2 fruit fly cellular contexts compared by ENCODE assay signal in the genomic region with DNA sequence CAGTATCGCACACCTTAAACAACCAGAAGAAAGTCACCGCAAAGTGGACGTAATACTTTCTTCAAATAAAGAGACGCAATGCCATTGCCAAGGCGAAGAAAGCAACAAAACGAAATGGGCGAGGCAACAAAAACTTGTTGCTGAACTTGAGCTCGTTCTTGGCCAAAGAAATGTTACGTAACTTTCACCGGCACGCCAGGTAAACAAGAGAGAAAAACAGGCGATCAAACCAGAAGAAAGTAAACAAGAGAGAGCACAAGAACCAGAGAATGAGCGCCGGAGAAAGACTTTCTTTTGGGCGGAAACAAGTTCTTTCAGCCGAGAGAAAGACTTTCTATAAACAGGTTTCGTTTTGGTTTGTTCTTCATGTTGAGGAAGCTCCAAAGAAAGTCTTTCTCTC.
A peak's percentile ranks its signal among the peaks of the same experiment; 100 is the strongest.
TF ChIP-seq lines count a peak whose summit lies in the region.

No protein-coding gene starts in this region.

TF ChIP-seq in whole organism, embryonic, 481 proteins besides CTCF, POLR2A, EP300 and RAD21 (continued from another document and continues in another):
- no peak for TF ChIP-seq CG1529 (GFP tag; optimal IDR thresholded peaks at IDR 0.05; lab: Kevin White, UChicago)
- no peak for TF ChIP-seq Gug (GFP tag; IDR thresholded peaks at IDR 0.05; lab: Robert Waterston, UW)
- no peak for TF ChIP-seq vnd (GFP tag; IDR thresholded peaks at IDR 0.05; lab: Robert Waterston, UW; ENCODE audit: partially characterized antibody)
- no peak for TF ChIP-seq nerfin-2 (GFP tag; IDR thresholded peaks at IDR 0.05; lab: Robert Waterston, UW; ENCODE audit: partially characterized antibody)
- peak in 1 of 2 experiments; percentile 75 for TF ChIP-seq bsh (GFP tag; optimal IDR thresholded peaks at IDR 0.05; lab: Kevin White, UChicago)
- TF ChIP-seq CG9932 (GFP tag; IDR thresholded peaks at IDR 0.05; lab: Robert Waterston, UW) = no peak
- no peak for TF ChIP-seq CG4424 (GFP tag; optimal IDR thresholded peaks at IDR 0.05; lab: Kevin White, UChicago)
- no peak for TF ChIP-seq cato (GFP tag; optimal IDR thresholded peaks at IDR 0.05; lab: Kevin White, UChicago; ENCODE audit: borderline replicate concordance)
- peak; percentile 45; the same call in 1 of the 2 replicates for TF ChIP-seq chm (GFP tag; IDR thresholded peaks at IDR 0.05; lab: Robert Waterston, UW)
- no peak for TF ChIP-seq Doc2 (GFP tag; IDR thresholded peaks at IDR 0.05; lab: Robert Waterston, UW)
- no peak for TF ChIP-seq sens-2 (GFP tag; IDR thresholded peaks at IDR 0.05; lab: Robert Waterston, UW)
- no peak for TF ChIP-seq CG11247 (GFP tag; IDR thresholded peaks at IDR 0.05; lab: Robert Waterston, UW)
- TF ChIP-seq nom (GFP tag; optimal IDR thresholded peaks at IDR 0.05; lab: Kevin White, UChicago) = no peak
- TF ChIP-seq aop (GFP tag; IDR thresholded peaks at IDR 0.05; lab: Robert Waterston, UW) = no peak
- peak; percentile 22 for TF ChIP-seq CG6254 (GFP tag; optimal IDR thresholded peaks at IDR 0.05; lab: Kevin White, UChicago)
- TF ChIP-seq CG18764 (GFP tag; optimal IDR thresholded peaks at IDR 0.05; lab: Kevin White, UChicago) = no peak
- no peak for TF ChIP-seq CG8924 (tag; optimal IDR thresholded peaks at IDR 0.05; lab: Kevin White, UChicago)
- no peak for TF ChIP-seq CG14965 (GFP tag; optimal IDR thresholded peaks at IDR 0.05; lab: Kevin White, UChicago; ENCODE audit: borderline replicate concordance)
- TF ChIP-seq kay (GFP tag; optimal IDR thresholded peaks at IDR 0.05; lab: Kevin White, UChicago) = no peak
- no peak for TF ChIP-seq Nf-YC (tag; optimal IDR thresholded peaks at IDR 0.05; lab: Kevin White, UChicago)
- TF ChIP-seq CG3281 (GFP tag; optimal IDR thresholded peaks at IDR 0.05; lab: Kevin White, UChicago) = no peak
- no peak for TF ChIP-seq pfk (GFP tag; optimal IDR thresholded peaks at IDR 0.05; lab: Kevin White, UChicago)
- no peak for TF ChIP-seq CG11560 (tag; IDR thresholded peaks at IDR 0.05; lab: Robert Waterston, UW)
- TF ChIP-seq CG10321 (GFP tag; IDR thresholded peaks at IDR 0.05; lab: Robert Waterston, UW) = no peak
- no peak for TF ChIP-seq CG7928 (GFP tag; optimal IDR thresholded peaks at IDR 0.05; lab: Kevin White, UChicago)
- TF ChIP-seq Jarid2 (GFP tag; optimal IDR thresholded peaks at IDR 0.05; lab: Kevin White, UChicago) = no peak
- no peak for TF ChIP-seq CG15073 (GFP tag; optimal IDR thresholded peaks at IDR 0.05; lab: Kevin White, UChicago)
- TF ChIP-seq CG12942 (GFP tag; optimal IDR thresholded peaks at IDR 0.05; lab: Kevin White, UChicago) = no peak
- peak; percentile 8 for TF ChIP-seq Side (GFP tag; optimal IDR thresholded peaks at IDR 0.05; lab: Kevin White, UChicago)
- no peak for TF ChIP-seq CG6175 (GFP tag; IDR thresholded peaks at IDR 0.05; lab: Robert Waterston, UW)
- no peak for TF ChIP-seq CG8089 (GFP tag; optimal IDR thresholded peaks at IDR 0.05; lab: Kevin White, UChicago)
- TF ChIP-seq CG13624 (GFP tag; optimal IDR thresholded peaks at IDR 0.05; lab: Kevin White, UChicago) = no peak
- no peak for TF ChIP-seq NK7.1 (GFP tag; optimal IDR thresholded peaks at IDR 0.05; lab: Kevin White, UChicago)
- TF ChIP-seq Ravus (GFP tag; IDR thresholded peaks at IDR 0.05; lab: Robert Waterston, UW) = no peak
- TF ChIP-seq NC2β (GFP tag; optimal IDR thresholded peaks at IDR 0.05; lab: Kevin White, UChicago) = no peak
- TF ChIP-seq pnt (GFP tag; optimal IDR thresholded peaks at IDR 0.05; lab: Kevin White, UChicago) = no peak
- TF ChIP-seq Stat92E (GFP tag; optimal IDR thresholded peaks at IDR 0.05; lab: Kevin White, UChicago) = no peak
- peak; percentile 58; the same call in 1 of the 2 replicates for TF ChIP-seq Xrp1 (GFP tag; IDR thresholded peaks at IDR 0.05; lab: Robert Waterston, UW)
- TF ChIP-seq Nf-YB (GFP tag; optimal IDR thresholded peaks at IDR 0.05; lab: Kevin White, UChicago) = no peak
- TF ChIP-seq dan (GFP tag; IDR thresholded peaks at IDR 0.05; lab: Robert Waterston, UW) = no peak
- no peak for TF ChIP-seq CG4404 (GFP tag; IDR thresholded peaks at IDR 0.05; lab: Robert Waterston, UW)
- TF ChIP-seq Chrac-16 (GFP tag; optimal IDR thresholded peaks at IDR 0.05; lab: Kevin White, UChicago) = no peak
- TF ChIP-seq CG14014 (GFP tag; IDR thresholded peaks at IDR 0.05; lab: Robert Waterston, UW) = no peak
- TF ChIP-seq Pdp1 (GFP tag; optimal IDR thresholded peaks at IDR 0.05; lab: Kevin White, UChicago) = peak in 1 of 2 experiments; percentile 94
- TF ChIP-seq phol (tag; optimal IDR thresholded peaks at IDR 0.05; lab: Kevin White, UChicago) = no peak
- no peak for TF ChIP-seq CG15011 (GFP tag; optimal IDR thresholded peaks at IDR 0.05; lab: Kevin White, UChicago)
- TF ChIP-seq Spps (tag; optimal IDR thresholded peaks at IDR 0.05; lab: Kevin White, UChicago) = peak; percentile 65
- peak; percentile 17 for TF ChIP-seq ATbp (GFP tag; optimal IDR thresholded peaks at IDR 0.05; lab: Kevin White, UChicago)
- peak; percentile 9 to 39 for TF ChIP-seq Trl (optimal IDR thresholded peaks at IDR 0.05; lab: Kevin White, UChicago)
- TF ChIP-seq Trl (GFP tag; optimal IDR thresholded peaks at IDR 0.05; lab: Kevin White, UChicago) = no peak
- no peak for TF ChIP-seq gro (GFP tag; optimal IDR thresholded peaks at IDR 0.05; lab: Kevin White, UChicago)
- TF ChIP-seq rib (GFP tag; IDR thresholded peaks at IDR 0.05; lab: Robert Waterston, UW) = no peak
- TF ChIP-seq ap (GFP tag; IDR thresholded peaks at IDR 0.05; lab: Robert Waterston, UW) = no peak
- TF ChIP-seq repo (GFP tag; optimal IDR thresholded peaks at IDR 0.05; lab: Kevin White, UChicago) = no peak
- no peak for TF ChIP-seq Fer2 (tag; optimal IDR thresholded peaks at IDR 0.05; lab: Kevin White, UChicago)
- no peak for TF ChIP-seq CG1647 (GFP tag; optimal IDR thresholded peaks at IDR 0.05; lab: Kevin White, UChicago)
- no peak for TF ChIP-seq D19B (GFP tag; optimal IDR thresholded peaks at IDR 0.05; lab: Kevin White, UChicago)
- TF ChIP-seq Dp (GFP tag; optimal IDR thresholded peaks at IDR 0.05; lab: Kevin White, UChicago) = no peak
- TF ChIP-seq amos (GFP tag; IDR thresholded peaks at IDR 0.05; lab: Robert Waterston, UW; ENCODE audit: partially characterized antibody) = no peak
- no peak for TF ChIP-seq crc (GFP tag; optimal IDR thresholded peaks at IDR 0.05; lab: Kevin White, UChicago)
- peak; percentile 28 for TF ChIP-seq CG7987 (GFP tag; optimal IDR thresholded peaks at IDR 0.05; lab: Kevin White, UChicago)
- no peak for TF ChIP-seq tio (GFP tag; optimal IDR thresholded peaks at IDR 0.05; lab: Kevin White, UChicago)
- TF ChIP-seq unpg (GFP tag; optimal IDR thresholded peaks at IDR 0.05; lab: Kevin White, UChicago) = no peak
- no peak for TF ChIP-seq gcm2 (GFP tag; optimal IDR thresholded peaks at IDR 0.05; lab: Kevin White, UChicago)
- peak; percentile 37 for TF ChIP-seq btn (GFP tag; optimal IDR thresholded peaks at IDR 0.05; lab: Kevin White, UChicago)
- TF ChIP-seq CG18476 (GFP tag; optimal IDR thresholded peaks at IDR 0.05; lab: Kevin White, UChicago) = no peak

TF ChIP-seq in whole organism, prepupa, 60 proteins besides CTCF, POLR2A, EP300 and RAD21 (continued from another document):
- TF ChIP-seq Sox102F (GFP tag; optimal IDR thresholded peaks at IDR 0.05; lab: Kevin White, UChicago) (peak; percentile 16), salr (GFP tag; optimal IDR thresholded peaks at IDR 0.05; lab: Kevin White, UChicago) (no peak), CG11294 (GFP tag; IDR thresholded peaks at IDR 0.05; lab: Robert Waterston, UW) (no peak)
